Fruit fly (Drosophila melanogaster) whole organism, embryonic: ENCODE data around the gene CG13653.

ENCODE experiments used
- B-H1 ChIP-seq: fragments of 200-800 bp; sonication (Bioruptor generic); IDR thresholded peaks from 3 replicates; pipeline ENCODE4 v1.3.6; 2022; ENCODE audit warnings: missing biosample characterization, missing genetic modification characterization
- CG11456 ChIP-seq: fragments of 200-800 bp; sonication (Bioruptor generic); IDR thresholded peaks from 3 replicates; pipeline ENCODE4 v1.3.6; 2022; ENCODE audit warnings: missing biosample characterization, missing genetic modification characterization
- CG11723 ChIP-seq: fragments of 200-800 bp; sonication (Bioruptor generic); optimal IDR thresholded peaks from 2 replicates; lab custom pipeline; 2017; ENCODE audit warnings: missing biosample characterization, mild to moderate bottlenecking, missing genetic modification characterization
- CG12236 ChIP-seq: fragments of 200-800 bp; sonication (Bioruptor generic); optimal IDR thresholded peaks from 2 replicates; lab custom pipeline; 2016; ENCODE audit warnings: missing biosample characterization, missing genetic modification characterization
- CG14667 ChIP-seq: fragments of 200-800 bp; sonication (Bioruptor generic); IDR thresholded peaks from 2 replicates; pipeline ENCODE4 v1.3.6; 2022; ENCODE audit warnings: missing biosample characterization, missing genetic modification characterization
- CG1603 ChIP-seq: fragments of 200-800 bp; sonication (Bioruptor generic); optimal IDR thresholded peaks from 2 replicates; lab custom pipeline; 2019; ENCODE audit warnings: missing biosample characterization, mild to moderate bottlenecking, missing genetic modification characterization, moderate library complexity
- CG17359 ChIP-seq: fragments of 200-800 bp; sonication (Bioruptor generic); optimal IDR thresholded peaks from 3 replicates; lab custom pipeline; 2018; ENCODE audit warnings: missing biosample characterization, mild to moderate bottlenecking, missing genetic modification characterization, moderate library complexity
- CG17802 ChIP-seq: fragments of 200-800 bp; sonication (Bioruptor generic); optimal IDR thresholded peaks from 2 replicates; lab custom pipeline; 2018; ENCODE audit warnings: missing biosample characterization, mild to moderate bottlenecking, missing genetic modification characterization, moderate library complexity
- CG18764 ChIP-seq: fragments of 200-800 bp; sonication (Bioruptor generic); optimal IDR thresholded peaks from 3 replicates; lab custom pipeline; 2016; ENCODE audit warnings: missing biosample characterization, missing genetic modification characterization
- CG31388 ChIP-seq: fragments of 200-800 bp; sonication (Bioruptor generic); optimal IDR thresholded peaks from 2 replicates; lab custom pipeline; 2016; ENCODE audit warnings: missing biosample characterization, missing genetic modification characterization
- CG3163 ChIP-seq: fragments of 200-800 bp; sonication (Bioruptor generic); optimal IDR thresholded peaks from 3 replicates; lab custom pipeline; 2016; ENCODE audit warnings: missing biosample characterization, missing genetic modification characterization
- CG3281 ChIP-seq: fragments of 200-800 bp; sonication (Bioruptor generic); optimal IDR thresholded peaks from 3 replicates; lab custom pipeline; 2017; ENCODE audit warnings: missing biosample characterization, mild to moderate bottlenecking, missing genetic modification characterization
- CG3847 ChIP-seq: fragments of 200-800 bp; sonication (Bioruptor generic); IDR thresholded peaks from 2 replicates; pipeline ENCODE4 v1.3.6; 2022; ENCODE audit warnings: missing biosample characterization, missing genetic modification characterization
- CG3995 ChIP-seq: fragments of 200-800 bp; sonication (Bioruptor generic); optimal IDR thresholded peaks from 3 replicates; lab custom pipeline; 2016; ENCODE audit warnings: missing biosample characterization, missing genetic modification characterization
- CG6683 ChIP-seq: fragments of 200-800 bp; sonication (Bioruptor generic); optimal IDR thresholded peaks from 2 replicates; lab custom pipeline; 2017; ENCODE audit warnings: missing biosample characterization, mild to moderate bottlenecking, missing genetic modification characterization, missing genetic modification reagents
- CG6854 ChIP-seq: fragments of 200-800 bp; sonication (Bioruptor generic); optimal IDR thresholded peaks from 3 replicates; lab custom pipeline; 2017; ENCODE audit warnings: missing biosample characterization, mild to moderate bottlenecking, missing genetic modification characterization
- CG7963 ChIP-seq: fragments of 200-800 bp; sonication (Bioruptor generic); IDR thresholded peaks from 3 replicates; pipeline ENCODE4 v1.3.6; 2022; ENCODE audit warnings: missing biosample characterization, missing genetic modification characterization; ENCODE audit not compliant: partially characterized antibody
- CG8924 ChIP-seq: fragments of 200-800 bp; optimal IDR thresholded peaks from 3 replicates; lab custom pipeline; 2019; ENCODE audit warnings: missing biosample characterization, mild to moderate bottlenecking, missing genetic modification characterization, moderate library complexity
- CG9817 ChIP-seq: fragments of 200-800 bp; sonication (Bioruptor generic); optimal IDR thresholded peaks from 2 replicates; lab custom pipeline; 2018; ENCODE audit warnings: missing biosample characterization, mild to moderate bottlenecking, missing genetic modification characterization, moderate library complexity
- Dbx ChIP-seq: fragments of 200-800 bp; sonication (Bioruptor generic); IDR thresholded peaks from 3 replicates; pipeline ENCODE4 v1.3.6; 2022; ENCODE audit warnings: missing biosample characterization, missing genetic modification characterization
- Drgx ChIP-seq: fragments of 200-800 bp; sonication (Bioruptor generic); IDR thresholded peaks from 2 replicates; pipeline ENCODE4 v1.3.6; 2022; ENCODE audit warnings: missing biosample characterization, missing genetic modification characterization
- Eip74EF ChIP-seq, 2 experiments: fragments of 200-800 bp in 1 of 2; fragments of >200 bp in 1 of 2; sonication (Bioruptor generic) in 1 of 2; optimal IDR thresholded peaks; 2 replicates each; lab custom pipeline; 2017 to 2019; ENCODE audit warnings: missing biosample characterization in 2 of 2, missing genetic modification characterization in 2 of 2, mild to moderate bottlenecking in 1 of 2, moderate library complexity in 1 of 2
- Hr39 ChIP-seq: fragments of >200 bp; optimal IDR thresholded peaks from 2 replicates; lab custom pipeline; 2017
- Hsf ChIP-seq: fragments of 200-800 bp; sonication (Bioruptor generic); optimal IDR thresholded peaks from 3 replicates; lab custom pipeline; 2016; ENCODE audit warnings: missing biosample characterization, missing genetic modification characterization
- Meics ChIP-seq: fragments of 200-800 bp; sonication (Bioruptor generic); optimal IDR thresholded peaks from 2 replicates; lab custom pipeline; 2017; ENCODE audit warnings: missing biosample characterization, mild to moderate bottlenecking, missing genetic modification characterization
- NC2α ChIP-seq: fragments of 200-800 bp; sonication (Bioruptor generic); optimal IDR thresholded peaks from 2 replicates; lab custom pipeline; 2016; ENCODE audit warnings: missing biosample characterization, missing genetic modification characterization
- Ravus ChIP-seq: fragments of 200-800 bp; sonication (Bioruptor generic); IDR thresholded peaks from 2 replicates; pipeline ENCODE4 v1.3.6; 2022; ENCODE audit warnings: missing biosample characterization, missing genetic modification characterization
- Trl ChIP-seq, 3 experiments: fragments of >200 bp in 2 of 3; fragments of 200-800 bp in 1 of 3; sonication (Bioruptor generic) in 1 of 3; optimal IDR thresholded peaks; 2 replicates in 1 of 3; 3 replicates in 2 of 3; lab custom pipeline; 2016 to 2017; ENCODE audit warnings: missing biosample characterization in 1 of 3, missing genetic modification characterization in 1 of 3
- ab ChIP-seq: fragments of 200-800 bp; sonication (Bioruptor generic); optimal IDR thresholded peaks from 2 replicates; lab custom pipeline; 2016; ENCODE audit warnings: missing biosample characterization, missing genetic modification characterization
- az2 ChIP-seq: fragments of 200-800 bp; sonication (Bioruptor generic); optimal IDR thresholded peaks from 3 replicates; lab custom pipeline; 2016; ENCODE audit warnings: missing biosample characterization, missing genetic modification characterization
- bab2 ChIP-seq: fragments of 200-800 bp; sonication (Bioruptor generic); optimal IDR thresholded peaks from 2 replicates; lab custom pipeline; 2016; ENCODE audit warnings: missing biosample characterization, missing genetic modification characterization
- bcd ChIP-seq: fragments of 200-800 bp; sonication (Bioruptor generic); optimal IDR thresholded peaks from 2 replicates; lab custom pipeline; 2017; ENCODE audit warnings: missing biosample characterization, mild to moderate bottlenecking, missing genetic modification characterization
- bigmax ChIP-seq: fragments of 200-800 bp; sonication (Bioruptor generic); optimal IDR thresholded peaks from 2 replicates; lab custom pipeline; 2018; ENCODE audit warnings: missing biosample characterization, mild to moderate bottlenecking, missing genetic modification characterization
- cad ChIP-seq: fragments of >200 bp; optimal IDR thresholded peaks from 2 replicates; lab custom pipeline; 2017; ENCODE audit warnings: missing biosample characterization, missing genetic modification characterization
- caup ChIP-seq: fragments of 200-800 bp; sonication (Bioruptor generic); optimal IDR thresholded peaks from 3 replicates; lab custom pipeline; 2017; ENCODE audit warnings: missing biosample characterization, mild to moderate bottlenecking, missing genetic modification characterization, moderate library complexity; ENCODE audit not compliant: severe bottlenecking
- crol ChIP-seq: fragments of 200-800 bp; sonication (Bioruptor generic); IDR thresholded peaks from 2 replicates; pipeline ENCODE4 v1.3.6; 2022; ENCODE audit warnings: missing biosample characterization, missing genetic modification characterization
- disco-r ChIP-seq: fragments of 200-800 bp; sonication (Bioruptor generic); optimal IDR thresholded peaks from 2 replicates; lab custom pipeline; 2016; ENCODE audit warnings: missing biosample characterization, missing genetic modification characterization
- fd3F ChIP-seq: fragments of 200-800 bp; sonication (Bioruptor generic); optimal IDR thresholded peaks from 2 replicates; lab custom pipeline; 2018; ENCODE audit warnings: missing biosample characterization, mild to moderate bottlenecking, missing genetic modification characterization, moderate library complexity
- grn ChIP-seq: fragments of 200-800 bp; sonication (Bioruptor generic); optimal IDR thresholded peaks from 3 replicates; lab custom pipeline; 2017; ENCODE audit warnings: missing biosample characterization, missing genetic modification characterization
- gro ChIP-seq: fragments of 200-800 bp; sonication (Bioruptor generic); optimal IDR thresholded peaks from 2 replicates; lab custom pipeline; 2016; ENCODE audit warnings: missing biosample characterization, missing genetic modification characterization
- lbe ChIP-seq: fragments of 200-800 bp; sonication (Bioruptor generic); optimal IDR thresholded peaks from 2 replicates; lab custom pipeline; 2016; ENCODE audit warnings: missing biosample characterization, mild to moderate bottlenecking, missing genetic modification characterization
- lmd ChIP-seq: fragments of 200-800 bp; sonication (Bioruptor generic); IDR thresholded peaks from 2 replicates; pipeline ENCODE4 v1.3.6; 2022; ENCODE audit warnings: missing biosample characterization, missing genetic modification characterization
- mam ChIP-seq: fragments of 200-800 bp; sonication (Bioruptor generic); optimal IDR thresholded peaks from 3 replicates; lab custom pipeline; 2016; ENCODE audit warnings: missing biosample characterization, missing genetic modification characterization
- nom ChIP-seq: fragments of 200-800 bp; sonication (Bioruptor generic); optimal IDR thresholded peaks from 2 replicates; lab custom pipeline; 2017; ENCODE audit warnings: missing biosample characterization, missing genetic modification characterization, mild to moderate bottlenecking, moderate library complexity, missing genetic modification reagents
- p53 ChIP-seq: fragments of 200-800 bp; sonication (Bioruptor generic); optimal IDR thresholded peaks from 2 replicates; lab custom pipeline; 2016; ENCODE audit warnings: missing biosample characterization, missing genetic modification characterization
- peb ChIP-seq: fragments of 200-800 bp; sonication (Bioruptor generic); IDR thresholded peaks from 2 replicates; pipeline ENCODE4 v1.3.6; 2022; ENCODE audit warnings: missing biosample characterization, missing genetic modification characterization
- pho ChIP-seq: fragments of 200-800 bp; sonication (Bioruptor generic); optimal IDR thresholded peaks from 2 replicates; lab custom pipeline; 2016; ENCODE audit warnings: missing biosample characterization, missing genetic modification characterization
- pnt ChIP-seq: fragments of 200-800 bp; sonication (Bioruptor generic); optimal IDR thresholded peaks from 3 replicates; lab custom pipeline; 2016; ENCODE audit warnings: missing biosample characterization, missing genetic modification characterization
- rib ChIP-seq: fragments of 200-800 bp; sonication (Bioruptor generic); IDR thresholded peaks from 2 replicates; pipeline ENCODE4 v1.3.6; 2022; ENCODE audit warnings: missing biosample characterization, missing genetic modification characterization
- ssp ChIP-seq: fragments of 200-800 bp; sonication (Bioruptor generic); IDR thresholded peaks from 2 replicates; pipeline ENCODE4 v1.3.6; 2022; ENCODE audit warnings: missing biosample characterization, missing genetic modification characterization
- stwl ChIP-seq: fragments of 200-800 bp; sonication (Bioruptor generic); optimal IDR thresholded peaks from 3 replicates; lab custom pipeline; 2018; ENCODE audit warnings: missing biosample characterization, mild to moderate bottlenecking, missing genetic modification characterization, moderate library complexity

CG13653 gene

dm6 chr3R:25178521-25178920 lies 16.8 kb upstream of the CG13653 start (continued):
- no peak for TF ChIP-seq bab2 (GFP tag; lab: Kevin White, UChicago)
- TF ChIP-seq stwl (tag; lab: Kevin White, UChicago) = peak; percentile 9
- TF ChIP-seq Meics = no peak
- no peak for TF ChIP-seq CG6683 (GFP tag; lab: Kevin White, UChicago)
- no peak for TF ChIP-seq Trl (optimal IDR thresholded peaks at IDR 0.05; lab: Kevin White, UChicago)
- TF ChIP-seq Trl (GFP tag; optimal IDR thresholded peaks at IDR 0.05; lab: Kevin White, UChicago) = no peak
- TF ChIP-seq peb (GFP tag; lab: Robert Waterston, UW) = 0 out of 2 replicates have a peak, but pooled peaks have one; percentile 7
- peak; percentile 73 for TF ChIP-seq CG8924
- TF ChIP-seq gro (GFP tag; lab: Kevin White, UChicago) = no peak
- no peak for TF ChIP-seq pho (GFP tag; lab: Kevin White, UChicago)
- TF ChIP-seq Ravus (GFP tag; lab: Robert Waterston, UW) = no peak
- TF ChIP-seq CG11723 = peak; percentile 15
- no peak for TF ChIP-seq CG3281 (GFP tag; lab: Kevin White, UChicago)
- TF ChIP-seq CG17802 (tag; lab: Kevin White, UChicago) = no peak
- no peak for TF ChIP-seq grn (GFP tag; lab: Kevin White, UChicago)
- TF ChIP-seq NC2α = peak; percentile 11
- peak; percentile 37; the same call in 1 of the 2 replicates for TF ChIP-seq ssp
- no peak for TF ChIP-seq ab (GFP tag; lab: Kevin White, UChicago)
- peak; percentile 47; the same call in 1 of the 2 replicates for TF ChIP-seq CG14667 (GFP tag; lab: Robert Waterston, UW)
- 0 out of 3 replicates have a peak, but pooled peaks have one; percentile 15 for TF ChIP-seq Dbx (GFP tag; lab: Robert Waterston, UW)
- peak; percentile 56 for TF ChIP-seq CG3847 (GFP tag; lab: Robert Waterston, UW)
- no peak for TF ChIP-seq mam (GFP tag; lab: Kevin White, UChicago)
- TF ChIP-seq disco-r = no peak
- TF ChIP-seq CG12236 (GFP tag; lab: Kevin White, UChicago) = peak; percentile 60
- TF ChIP-seq CG3163 = no peak
- peak; percentile 59 for TF ChIP-seq lbe (GFP tag; lab: Kevin White, UChicago)
- TF ChIP-seq crol (GFP tag; lab: Robert Waterston, UW) = peak; percentile 46; the same call in 1 of the 2 replicates
- no peak for TF ChIP-seq CG31388 (GFP tag; lab: Kevin White, UChicago)
- TF ChIP-seq caup (GFP tag; lab: Kevin White, UChicago) = no peak
- peak; percentile 70 for TF ChIP-seq CG1603 (tag; lab: Kevin White, UChicago)
- peak; percentile 27 for TF ChIP-seq CG9817 (tag; lab: Kevin White, UChicago)
- TF ChIP-seq lmd (GFP tag; lab: Robert Waterston, UW) = peak; percentile 50; the same call in 1 of the 2 replicates
- TF ChIP-seq Drgx (GFP tag; lab: Robert Waterston, UW) = 0 out of 2 replicates have a peak, but pooled peaks have one; percentile 33
- TF ChIP-seq fd3F = peak; percentile 14
- TF ChIP-seq pnt = peak; percentile 3
- TF ChIP-seq Eip74EF (GFP tag; optimal IDR thresholded peaks at IDR 0.05; lab: Kevin White, UChicago) = no peak
- TF ChIP-seq nom (GFP tag; lab: Kevin White, UChicago) = peak; percentile 37
- peak; percentile 80 for TF ChIP-seq Hsf (GFP tag; lab: Kevin White, UChicago)
- TF ChIP-seq Hr39 (lab: Kevin White, UChicago) = no peak
- TF ChIP-seq bigmax (GFP tag; lab: Kevin White, UChicago) = no peak
- no peak for TF ChIP-seq CG18764 (GFP tag; lab: Kevin White, UChicago)
- no peak for TF ChIP-seq CG6854 (GFP tag; lab: Kevin White, UChicago)
- TF ChIP-seq CG17359 (tag; lab: Kevin White, UChicago) = peak; percentile 58
- peak; percentile 61; the same call in 1 of the 3 replicates for TF ChIP-seq CG11456
- no peak for TF ChIP-seq B-H1 (GFP tag; lab: Robert Waterston, UW)
- TF ChIP-seq rib (GFP tag; lab: Robert Waterston, UW) = no peak
- no peak for TF ChIP-seq cad
- TF ChIP-seq az2 = peak; percentile 83
- no peak for TF ChIP-seq CG3995 (GFP tag; lab: Kevin White, UChicago)
- TF ChIP-seq bcd (GFP tag; lab: Kevin White, UChicago) = no peak
- no peak for TF ChIP-seq p53 (GFP tag; lab: Kevin White, UChicago)
- TF ChIP-seq CG7963 = no peak
